Worm (Caenorhabditis elegans): ENCODE data around the gene Y7A5A.3.

DNA sequence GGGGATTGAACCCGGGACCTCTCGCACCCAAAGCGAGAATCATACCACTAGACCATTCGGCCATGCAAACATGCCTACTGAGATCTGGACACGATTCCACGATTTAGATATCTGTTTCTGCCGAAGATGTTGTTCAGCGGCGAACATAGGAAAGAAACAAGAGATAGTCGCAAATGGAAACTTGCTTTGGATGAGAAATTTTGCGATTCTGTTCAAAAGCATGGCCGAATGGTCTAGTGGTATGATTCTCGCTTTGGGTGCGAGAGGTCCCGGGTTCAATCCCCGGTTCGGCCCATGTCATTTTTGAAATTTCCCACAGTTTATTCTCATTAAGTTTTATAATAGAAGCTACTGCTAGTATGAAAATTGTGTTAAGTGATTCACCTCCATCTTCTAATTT lies 12.2 kb upstream of the Y7A5A.3 start:
- TF ChIP-seq unc-62 (GFP tag; optimal IDR thresholded peaks at IDR 0.05) (no peak), fos-1 (tag; optimal IDR thresholded peaks at IDR 0.05) (no peak), nhr-237 (tag; optimal IDR thresholded peaks at IDR 0.05) (no peak), sup-37 (GFP tag; optimal IDR thresholded peaks at IDR 0.05) (no peak)

Data from whole organism, L1 larva.